Worm (Caenorhabditis elegans) whole organism, early embryonic: ENCODE data around the gene oac-41.

ENCODE experiments used
- F13C5.2 ChIP-seq: sonication (generic microtip); optimal IDR thresholded peaks from 2 replicates; lab custom pipeline; 2017; ENCODE audit warnings: mild to moderate bottlenecking, missing genetic modification characterization, inconsistent platforms, missing compliant biosample characterization
- aly-1 ChIP-seq: sonication (generic microtip); optimal IDR thresholded peaks from 2 replicates; lab custom pipeline; 2016; ENCODE audit warnings: missing genetic modification characterization, missing compliant biosample characterization
- ama-1 ChIP-seq: fragments of 150-350 bp; optimal IDR thresholded peaks from 2 replicates; lab custom pipeline; 2014
- ceh-36 ChIP-seq: sonication (generic microtip); optimal IDR thresholded peaks from 2 replicates; lab custom pipeline; 2016; ENCODE audit warnings: missing genetic modification characterization, inconsistent platforms, missing compliant biosample characterization
- ets-7 ChIP-seq: sonication (generic microtip); optimal IDR thresholded peaks from 2 replicates; lab custom pipeline; 2016; ENCODE audit warnings: missing genotype, missing genetic modification characterization, missing compliant biosample characterization
- flt-1 ChIP-seq: fragments of 200-800 bp; sonication (Bioruptor generic); IDR thresholded peaks from 2 replicates; pipeline ENCODE4 v1.3.6; 2022; ENCODE audit warnings: missing genetic modification characterization, missing compliant biosample characterization
- hmbx-1 ChIP-seq: sonication (generic microtip); optimal IDR thresholded peaks from 2 replicates; lab custom pipeline; 2016; ENCODE audit warnings: mild to moderate bottlenecking, missing genetic modification characterization, missing compliant biosample characterization
- hmg-4 ChIP-seq: fragments of 200-800 bp; sonication (Bioruptor generic); optimal IDR thresholded peaks from 2 replicates; lab custom pipeline; 2018; ENCODE audit warnings: mild to moderate bottlenecking, missing genetic modification characterization, missing compliant biosample characterization
- hnd-1 ChIP-seq: sonication (generic microtip); optimal IDR thresholded peaks from 2 replicates; lab custom pipeline; 2016; ENCODE audit warnings: missing genetic modification characterization, missing compliant biosample characterization
- pes-1 ChIP-seq: fragments of 200-800 bp; sonication (Bioruptor generic); IDR thresholded peaks from 2 replicates; pipeline ENCODE4 v1.3.6; 2022; ENCODE audit warnings: missing genetic modification reagents, missing genetic modification characterization, missing compliant biosample characterization
- scrt-1 ChIP-seq: fragments of 200-800 bp; sonication (Bioruptor generic); IDR thresholded peaks from 2 replicates; pipeline ENCODE4 v1.3.6; 2022; ENCODE audit warnings: missing genetic modification characterization, missing compliant biosample characterization
- sea-1 ChIP-seq: fragments of 200-800 bp; sonication (Bioruptor generic); conservative IDR thresholded peaks from 2 replicates; pipeline ENCODE4 v1.3.6; 2022; ENCODE audit warnings: missing genetic modification characterization, missing compliant biosample characterization

ce11 chrV:8991679-8992078, 30.3 kb downstream of the oac-41 start, which contains the start of gene F59E11.6:
- no peak for TF ChIP-seq sea-1 (GFP tag; lab: Robert Waterston, UW)
- TF ChIP-seq ama-1 (lab: Kevin White, UChicago) = no peak
- TF ChIP-seq ets-7 (tag; lab: Kevin White, UChicago) = no peak
- no peak for TF ChIP-seq hnd-1
- no peak for TF ChIP-seq scrt-1
- TF ChIP-seq ceh-36 (tag; lab: Kevin White, UChicago) = no peak
- no peak for TF ChIP-seq hmbx-1
- no peak for TF ChIP-seq flt-1 (GFP tag; lab: Robert Waterston, UW)
- TF ChIP-seq pes-1 = no peak
- no peak for TF ChIP-seq aly-1 (tag; lab: Kevin White, UChicago)
- no peak for TF ChIP-seq F13C5.2
- TF ChIP-seq hmg-4 = no peak
